Fruit fly (Drosophila melanogaster) Kc167 (cell line): ENCODE results near the gene CG5746.

Experiments
- Myc ChIP-seq: fragments of >200 bp; optimal IDR thresholded peaks from 2 replicates; lab custom pipeline; 2017; ENCODE audit warnings: missing external identifiers
- Sin3A ChIP-seq: fragments of >200 bp; optimal IDR thresholded peaks from 2 replicates; lab custom pipeline; 2018; ENCODE audit warnings: missing external identifiers
- h ChIP-seq: fragments of >200 bp; optimal IDR thresholded peaks from 3 replicates; lab custom pipeline; 2018; ENCODE audit warnings: missing external identifiers
- insv ChIP-seq: fragments of >200 bp; optimal IDR thresholded peaks from 3 replicates; lab custom pipeline; 2018; ENCODE audit warnings: missing external identifiers
- psq ChIP-seq: fragments of >200 bp; optimal IDR thresholded peaks from 2 replicates; lab custom pipeline; 2017; ENCODE audit warnings: missing external identifiers
- ttk ChIP-seq: sonication (Bioruptor generic); optimal IDR thresholded peaks from 2 replicates; lab custom pipeline; 2017; ENCODE audit warnings: missing external identifiers

The CG5746 gene

dm6 chr3R:24348420-24349190, at the start of gene CG5746, which contains the start of gene CG6454:
Gene CG5746, minus strand, starts transcription at chr3R:24348791.
Gene CG6454, plus strand, starts transcription at chr3R:24349182.
- TF ChIP-seq insv (lab: Kevin White, UChicago) (no peak), Sin3A (lab: Kevin White, UChicago) (no peak), ttk (no peak), psq (lab: Kevin White, UChicago) (no peak), Myc (lab: Kevin White, UChicago) (no peak), h (lab: Kevin White, UChicago) (no peak)

dm6 chr3R:24392207-24392939, 43.8 kb upstream of the CG5746 start, which contains the start of gene CG13616:
Gene CG13616, plus strand, starts transcription at chr3R:24392889.
- TF ChIP-seq psq (lab: Kevin White, UChicago): no peak
- no peak for TF ChIP-seq Myc (lab: Kevin White, UChicago)
- TF ChIP-seq Sin3A (lab: Kevin White, UChicago): no peak
- no peak for TF ChIP-seq insv (lab: Kevin White, UChicago)
- no peak for TF ChIP-seq ttk
- TF ChIP-seq h (lab: Kevin White, UChicago): no peak

- TF ChIP-seq Myc (lab: Kevin White, UChicago): no peak
- no peak for TF ChIP-seq h (lab: Kevin White, UChicago)
- no peak for TF ChIP-seq Sin3A (lab: Kevin White, UChicago)
- no peak for TF ChIP-seq ttk
- TF ChIP-seq insv (lab: Kevin White, UChicago): no peak
- no peak for TF ChIP-seq psq (lab: Kevin White, UChicago)
Observed at dm6 chr3R:24390239-24390638, 41.6 kb upstream of the CG5746 start, which contains the start of the genes CG5768 and CG13615. Gene CG5768, minus strand, starts transcription at chr3R:24390339. Gene CG13615, plus strand, starts transcription at chr3R:24390518.

dm6 chr3R:24386434-24386833, 37.8 kb upstream of the CG5746 start:
- TF ChIP-seq psq (lab: Kevin White, UChicago): no peak
- no peak for TF ChIP-seq ttk
- no peak for TF ChIP-seq h (lab: Kevin White, UChicago)
- TF ChIP-seq Myc (lab: Kevin White, UChicago): no peak
- TF ChIP-seq insv (lab: Kevin White, UChicago): no peak
- no peak for TF ChIP-seq Sin3A (lab: Kevin White, UChicago)

- TF ChIP-seq insv (lab: Kevin White, UChicago): no peak
- TF ChIP-seq psq (lab: Kevin White, UChicago): no peak
- no peak for TF ChIP-seq Sin3A (lab: Kevin White, UChicago)
- TF ChIP-seq Myc (lab: Kevin White, UChicago): no peak
- TF ChIP-seq h (lab: Kevin White, UChicago): no peak
- TF ChIP-seq ttk: no peak
Observed at dm6 chr3R:24384952-24385351, 36.4 kb upstream of the CG5746 start, which contains the start of gene CG17780. Gene CG17780, minus strand, starts transcription at chr3R:24385052.

dm6 chr3R:24376565-24376964, 28.0 kb upstream of the CG5746 start, which contains the start of gene CG33342:
Gene CG33342, plus strand, starts transcription at chr3R:24376865.
- TF ChIP-seq insv (lab: Kevin White, UChicago) (no peak), psq (lab: Kevin White, UChicago) (no peak), ttk (no peak), Myc (lab: Kevin White, UChicago) (no peak), Sin3A (lab: Kevin White, UChicago) (no peak), h (lab: Kevin White, UChicago) (no peak)

- no peak for TF ChIP-seq Myc (lab: Kevin White, UChicago)
Observed at dm6 chr3R:24375561-24375960, 27.0 kb upstream of the CG5746 start, which contains the start of gene CG17781. Gene CG17781, minus strand, starts transcription at chr3R:24375661.

- TF ChIP-seq Myc (lab: Kevin White, UChicago) (no peak), h (lab: Kevin White, UChicago) (no peak), ttk (no peak), Sin3A (lab: Kevin White, UChicago) (no peak), psq (lab: Kevin White, UChicago) (no peak), insv (lab: Kevin White, UChicago) (no peak)
Observed at dm6 chr3R:24372662-24373061, 24.1 kb upstream of the CG5746 start, which contains the start of gene CG17782. Gene CG17782, minus strand, starts transcription at chr3R:24372762.

dm6 chr3R:24369268-24369667, 20.7 kb upstream of the CG5746 start, which contains the start of gene CG13614:
Gene CG13614, plus strand, starts transcription at chr3R:24369568.
- TF ChIP-seq h (lab: Kevin White, UChicago): no peak
- no peak for TF ChIP-seq Sin3A (lab: Kevin White, UChicago)
- TF ChIP-seq ttk: no peak
- no peak for TF ChIP-seq insv (lab: Kevin White, UChicago)

- no peak for TF ChIP-seq ttk
- no peak for TF ChIP-seq Myc (lab: Kevin White, UChicago)
- TF ChIP-seq Sin3A (lab: Kevin White, UChicago): no peak
- no peak for TF ChIP-seq insv (lab: Kevin White, UChicago)
- TF ChIP-seq psq (lab: Kevin White, UChicago): no peak
- TF ChIP-seq h (lab: Kevin White, UChicago): no peak
Observed at dm6 chr3R:24368064-24368463, 19.5 kb upstream of the CG5746 start, which contains the start of the genes CG42812 and CG33341. Gene CG42812, minus strand, starts transcription at chr3R:24368164. Gene CG33341, plus strand, starts transcription at chr3R:24368358.

dm6 chr3R:24367120-24367519, 18.5 kb upstream of the CG5746 start, which contains the start of gene CG42811:
Gene CG42811, minus strand, starts transcription at chr3R:24367220.
- no peak for TF ChIP-seq Myc (lab: Kevin White, UChicago)
- TF ChIP-seq psq (lab: Kevin White, UChicago): no peak
- TF ChIP-seq Sin3A (lab: Kevin White, UChicago): no peak
- TF ChIP-seq h (lab: Kevin White, UChicago): no peak
- TF ChIP-seq insv (lab: Kevin White, UChicago): no peak
- TF ChIP-seq ttk: no peak
